Worm (Caenorhabditis elegans) whole organism, L4/young adult: Measurements from ENCODE around the gene K09F6.9.

Experiments
- W03F9.2 ChIP-seq: fragments of 150-350 bp; optimal IDR thresholded peaks from 2 replicates; lab custom pipeline; 2014; ENCODE audit warnings: missing biosample characterization, missing genetic modification characterization
- him-1 ChIP-seq: sonication (generic microtip); optimal IDR thresholded peaks from 2 replicates; lab custom pipeline; 2016; ENCODE audit warnings: missing genotype, missing genetic modification reagents, missing genetic modification characterization, missing compliant biosample characterization

DNA sequence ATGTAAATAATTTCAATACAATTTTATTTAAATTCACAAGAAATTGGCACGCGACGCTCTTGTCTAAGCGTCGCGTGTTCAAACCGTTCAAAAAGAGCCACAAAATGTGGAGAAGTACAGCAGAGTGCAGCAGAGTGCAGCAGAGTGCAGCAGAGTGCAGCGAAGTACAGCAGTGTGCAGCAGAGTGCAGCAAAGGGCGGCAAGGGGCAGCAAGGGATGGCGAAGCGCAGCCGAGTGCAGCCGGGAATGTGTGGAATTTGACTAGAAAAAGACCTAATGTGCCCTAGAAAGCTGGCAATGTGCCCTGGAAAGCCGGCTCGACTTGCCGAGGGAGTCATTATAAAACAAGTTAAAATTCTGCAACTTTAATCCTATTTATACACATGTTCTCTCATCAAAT, 3.2 kb downstream of the K09F6.9 start, which contains the start of gene K09F6.6:
- TF ChIP-seq him-1 (tag; lab: Kevin White, UChicago) (no peak), W03F9.2 (tag; lab: Kevin White, UChicago) (no peak)
